Worm (Caenorhabditis elegans) whole organism, early embryonic: ENCODE results near the gene pals-16.
"Not testable (repeated sequence)": the region's sequence is repeated elsewhere in the genome, so short reads cannot be mapped to it uniquely, and the experiment has no call there.

Experiments used
- B0310.2 ChIP-seq: sonication (generic microtip); optimal IDR thresholded peaks from 2 replicates; lab custom pipeline; 2016; ENCODE audit warnings: mild to moderate bottlenecking, missing genetic modification characterization, missing compliant biosample characterization
- F13C5.2 ChIP-seq: sonication (generic microtip); optimal IDR thresholded peaks from 2 replicates; lab custom pipeline; 2017; ENCODE audit warnings: mild to moderate bottlenecking, missing genetic modification characterization, inconsistent platforms, missing compliant biosample characterization
- aly-1 ChIP-seq: sonication (generic microtip); optimal IDR thresholded peaks from 2 replicates; lab custom pipeline; 2016; ENCODE audit warnings: missing genetic modification characterization, missing compliant biosample characterization
- ama-1 ChIP-seq: fragments of 150-350 bp; optimal IDR thresholded peaks from 2 replicates; lab custom pipeline; 2014
- ceh-13 ChIP-seq: fragments of 200-800 bp; sonication (Bioruptor generic); optimal IDR thresholded peaks from 2 replicates; lab custom pipeline; 2018; ENCODE audit warnings: mild to moderate bottlenecking, missing genetic modification characterization, missing compliant biosample characterization
- ceh-36 ChIP-seq: sonication (generic microtip); optimal IDR thresholded peaks from 2 replicates; lab custom pipeline; 2016; ENCODE audit warnings: missing genetic modification characterization, inconsistent platforms, missing compliant biosample characterization
- ets-7 ChIP-seq: sonication (generic microtip); optimal IDR thresholded peaks from 2 replicates; lab custom pipeline; 2016; ENCODE audit warnings: missing genotype, missing genetic modification characterization, missing compliant biosample characterization
- flt-1 ChIP-seq: fragments of 200-800 bp; sonication (Bioruptor generic); IDR thresholded peaks from 2 replicates; pipeline ENCODE4 v1.3.6; 2022; ENCODE audit warnings: missing genetic modification characterization, missing compliant biosample characterization
- hmbx-1 ChIP-seq: sonication (generic microtip); optimal IDR thresholded peaks from 2 replicates; lab custom pipeline; 2016; ENCODE audit warnings: mild to moderate bottlenecking, missing genetic modification characterization, missing compliant biosample characterization
- hmg-4 ChIP-seq: fragments of 200-800 bp; sonication (Bioruptor generic); optimal IDR thresholded peaks from 2 replicates; lab custom pipeline; 2018; ENCODE audit warnings: mild to moderate bottlenecking, missing genetic modification characterization, missing compliant biosample characterization
- hnd-1 ChIP-seq: sonication (generic microtip); optimal IDR thresholded peaks from 2 replicates; lab custom pipeline; 2016; ENCODE audit warnings: missing genetic modification characterization, missing compliant biosample characterization
- pes-1 ChIP-seq: fragments of 200-800 bp; sonication (Bioruptor generic); IDR thresholded peaks from 2 replicates; pipeline ENCODE4 v1.3.6; 2022; ENCODE audit warnings: missing genetic modification reagents, missing genetic modification characterization, missing compliant biosample characterization
- scrt-1 ChIP-seq: fragments of 200-800 bp; sonication (Bioruptor generic); IDR thresholded peaks from 2 replicates; pipeline ENCODE4 v1.3.6; 2022; ENCODE audit warnings: missing genetic modification characterization, missing compliant biosample characterization
- sea-1 ChIP-seq: fragments of 200-800 bp; sonication (Bioruptor generic); conservative IDR thresholded peaks from 2 replicates; pipeline ENCODE4 v1.3.6; 2022; ENCODE audit warnings: missing genetic modification characterization, missing compliant biosample characterization
- tbx-11 ChIP-seq: fragments of 200-800 bp; sonication (Bioruptor generic); IDR thresholded peaks from 2 replicates; pipeline ENCODE4 v1.3.6; 2022; ENCODE audit warnings: missing genetic modification characterization, missing compliant biosample characterization
- tbx-37 ChIP-seq: fragments of 200-800 bp; sonication (Bioruptor generic); conservative IDR thresholded peaks from 2 replicates; pipeline ENCODE4 v1.3.6; 2022; ENCODE audit warnings: missing genetic modification reagents, missing genetic modification characterization, missing compliant biosample characterization
- tra-4 ChIP-seq: sonication (generic microtip); optimal IDR thresholded peaks from 2 replicates; lab custom pipeline; 2017; ENCODE audit warnings: missing genetic modification characterization, missing compliant biosample characterization

pals-16 gene

DNA sequence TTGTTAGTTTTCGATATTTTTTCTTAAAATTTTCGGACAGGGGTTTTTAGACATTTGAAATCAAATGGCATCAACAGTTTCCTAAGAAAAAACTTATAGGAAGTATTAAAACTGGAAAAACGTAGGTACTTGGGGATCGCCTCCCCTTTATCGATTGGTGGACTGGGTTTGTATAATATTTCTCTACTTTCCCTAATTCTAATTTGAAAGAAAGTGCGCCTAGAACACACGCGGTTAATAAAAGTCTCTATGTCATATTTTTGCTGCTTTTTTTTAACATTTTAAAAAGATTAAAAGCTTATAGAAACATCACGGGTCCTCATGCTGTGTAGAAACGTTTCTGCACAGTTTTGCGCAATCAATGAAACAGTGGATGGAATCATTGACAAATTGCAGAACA, at the start of gene pals-16:
Gene pals-16 (plus strand): TSS at position 301 of the 400 bp plus-strand sequence.
- no peak for TF ChIP-seq hmg-4 (GFP tag; lab: Kevin White, UChicago)
- no peak for TF ChIP-seq flt-1 (GFP tag; lab: Robert Waterston, UW)
- TF ChIP-seq ets-7 (tag; lab: Kevin White, UChicago), result no peak

DNA sequence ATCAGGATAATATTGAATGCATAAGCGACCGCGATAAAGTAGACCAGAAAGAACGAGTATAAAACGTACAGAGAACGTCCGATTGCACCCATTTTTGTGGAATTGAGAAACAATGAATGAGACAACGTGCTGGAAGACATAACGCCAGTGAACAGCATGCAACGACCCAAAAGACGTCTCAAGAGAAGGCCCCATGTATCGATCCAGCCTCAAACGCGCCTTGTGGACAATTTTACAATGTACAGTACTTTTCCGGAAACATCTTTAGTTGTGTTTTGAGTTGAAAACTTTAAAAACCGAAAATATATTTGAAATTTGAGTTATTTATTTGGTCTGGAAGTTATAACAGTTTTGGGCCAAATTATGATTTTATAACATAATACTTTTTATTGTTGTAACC, 49.0 kb upstream of the pals-16 start, which contains the start of gene Y82E9BL.3:
Gene Y82E9BL.3 (minus strand): TSS at position 101 of the 400 bp plus-strand sequence.
- TF ChIP-seq hmg-4 (GFP tag; lab: Kevin White, UChicago), result no peak
- no peak for TF ChIP-seq sea-1 (GFP tag; lab: Robert Waterston, UW)
- no peak for TF ChIP-seq tbx-37 (GFP tag; lab: Robert Waterston, UW)
- no peak for TF ChIP-seq ama-1 (lab: Kevin White, UChicago)
- no peak for TF ChIP-seq ceh-36 (tag; lab: Kevin White, UChicago)
- no peak for TF ChIP-seq tra-4
- no peak for TF ChIP-seq hnd-1 (tag; lab: Kevin White, UChicago)
- TF ChIP-seq ceh-13 (GFP tag; lab: Kevin White, UChicago), result no peak
- TF ChIP-seq pes-1 (GFP tag; lab: Robert Waterston, UW), result no peak
- no peak for TF ChIP-seq ets-7 (tag; lab: Kevin White, UChicago)
- TF ChIP-seq tbx-11, result no peak
- TF ChIP-seq B0310.2 (tag; lab: Kevin White, UChicago), result no peak
- no peak for TF ChIP-seq flt-1 (GFP tag; lab: Robert Waterston, UW)
- TF ChIP-seq F13C5.2 (tag; lab: Kevin White, UChicago), result no peak
- TF ChIP-seq aly-1 (tag; lab: Kevin White, UChicago), result no peak
- TF ChIP-seq hmbx-1 (tag; lab: Kevin White, UChicago), result no peak

DNA sequence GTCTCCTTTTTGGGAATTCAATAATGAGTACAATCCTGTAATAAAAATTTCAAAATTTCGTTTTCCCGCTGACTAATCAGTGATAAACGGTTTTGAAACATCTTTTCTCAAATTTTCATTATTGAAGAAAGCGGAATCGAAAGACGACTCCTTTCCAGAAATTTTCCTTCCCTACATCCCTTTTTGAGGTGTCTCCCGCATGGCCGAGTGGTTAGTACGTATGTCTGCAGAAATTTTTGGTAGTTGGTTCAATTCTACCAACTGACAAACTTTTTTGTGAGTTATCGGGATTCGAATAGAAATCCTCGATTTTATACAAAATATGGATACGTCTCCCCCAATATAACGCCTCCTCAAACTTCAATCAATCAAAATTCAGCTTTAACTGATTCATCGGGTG, 45.2 kb upstream of the pals-16 start:
- TF ChIP-seq ceh-36 (tag; lab: Kevin White, UChicago), result no peak
- TF ChIP-seq hmg-4 (GFP tag; lab: Kevin White, UChicago), result no peak
- TF ChIP-seq tra-4, result no peak
- no peak for TF ChIP-seq ama-1 (lab: Kevin White, UChicago)
- TF ChIP-seq tbx-37 (GFP tag; lab: Robert Waterston, UW), result no peak
- no peak for TF ChIP-seq hnd-1 (tag; lab: Kevin White, UChicago)
- no peak for TF ChIP-seq flt-1 (GFP tag; lab: Robert Waterston, UW)
- no peak for TF ChIP-seq aly-1 (tag; lab: Kevin White, UChicago)
- TF ChIP-seq hmbx-1 (tag; lab: Kevin White, UChicago), result no peak
- no peak for TF ChIP-seq B0310.2 (tag; lab: Kevin White, UChicago)
- no peak for TF ChIP-seq ceh-13 (GFP tag; lab: Kevin White, UChicago)
- TF ChIP-seq F13C5.2 (tag; lab: Kevin White, UChicago), result no peak
- TF ChIP-seq scrt-1 (GFP tag; lab: Robert Waterston, UW), result no peak
- TF ChIP-seq tbx-11, result no peak
- no peak for TF ChIP-seq ets-7 (tag; lab: Kevin White, UChicago)
- TF ChIP-seq pes-1 (GFP tag; lab: Robert Waterston, UW), result no peak
- TF ChIP-seq sea-1 (GFP tag; lab: Robert Waterston, UW), result no peak

DNA sequence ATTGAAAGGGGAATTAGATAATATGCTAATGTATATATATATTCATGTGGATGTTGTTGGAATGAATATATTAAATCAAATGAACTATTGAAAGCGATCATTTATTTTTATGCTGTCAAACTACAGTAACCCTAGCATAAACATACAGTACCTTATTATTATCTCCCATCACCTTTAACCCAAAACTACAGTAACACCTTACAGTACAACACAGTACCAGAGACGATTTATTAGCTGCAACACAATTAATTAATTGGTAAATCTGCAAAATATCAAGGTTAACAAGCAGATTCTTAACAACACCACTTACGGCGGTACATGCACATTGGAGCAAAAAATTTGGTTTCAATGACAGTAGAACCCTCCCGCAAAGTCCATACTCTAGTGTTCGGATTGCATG, 44.5 kb upstream of the pals-16 start, which contains the start of gene Y82E9BL.1:
Gene Y82E9BL.1 (minus strand): TSS at position 101 of the 400 bp plus-strand sequence.
- TF ChIP-seq tra-4, result no peak
- TF ChIP-seq flt-1 (GFP tag; lab: Robert Waterston, UW), result no peak
- no peak for TF ChIP-seq pes-1 (GFP tag; lab: Robert Waterston, UW)
- no peak for TF ChIP-seq tbx-11
- no peak for TF ChIP-seq ceh-36 (tag; lab: Kevin White, UChicago)
- no peak for TF ChIP-seq F13C5.2 (tag; lab: Kevin White, UChicago)
- no peak for TF ChIP-seq hmbx-1 (tag; lab: Kevin White, UChicago)
- no peak for TF ChIP-seq aly-1 (tag; lab: Kevin White, UChicago)
- no peak for TF ChIP-seq scrt-1 (GFP tag; lab: Robert Waterston, UW)

DNA sequence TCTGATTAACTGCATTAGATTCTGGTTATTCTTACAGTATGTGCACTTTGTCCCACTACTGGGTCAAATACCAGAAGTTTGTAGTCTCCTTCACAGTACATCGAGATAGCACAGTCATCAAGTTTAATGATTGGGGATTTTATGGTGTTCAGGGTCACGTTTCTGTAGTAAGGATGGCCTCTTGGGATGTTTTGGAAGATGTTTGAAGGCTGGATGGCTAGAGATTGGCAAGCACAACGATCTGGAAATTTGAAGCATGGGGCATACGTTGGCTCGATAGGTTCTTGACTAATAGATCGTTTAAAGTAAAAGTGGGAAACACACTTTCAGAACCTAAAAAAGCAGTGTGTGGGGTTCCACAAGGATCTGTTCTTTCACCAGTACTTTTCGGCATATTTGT, 41.8 kb upstream of the pals-16 start, which contains the start of gene Y82E9BR.8:
Gene Y82E9BR.8 (minus strand): TSS at position 101 of the 400 bp plus-strand sequence.
- TF ChIP-seq pes-1, scrt-1, tbx-37 (GFP tag; lab: Robert Waterston, UW): not testable (repeated sequence)

DNA sequence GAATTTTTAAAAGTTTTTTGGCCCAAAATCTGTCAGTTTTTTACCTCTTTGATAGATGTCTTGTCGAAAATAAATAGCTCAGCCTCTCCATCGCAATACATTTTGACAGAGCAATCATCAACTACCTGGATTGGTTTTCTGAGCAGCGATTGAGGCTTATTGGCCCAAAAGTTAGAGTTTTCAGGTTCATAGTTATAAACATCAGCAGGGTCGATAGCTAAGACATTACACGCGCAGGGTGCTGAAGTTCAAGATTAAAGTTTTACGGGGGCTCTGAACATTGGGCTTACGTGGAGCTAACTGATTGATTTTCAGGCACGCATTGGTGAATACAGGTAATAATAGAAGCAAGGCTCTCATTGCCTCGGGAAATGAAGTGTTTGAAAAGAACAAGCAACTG, 40.1 kb upstream of the pals-16 start, which contains the start of gene Y82E9BR.9:
Gene Y82E9BR.9 (minus strand): TSS at position 101 of the 400 bp plus-strand sequence.
- TF ChIP-seq scrt-1 (GFP tag; lab: Robert Waterston, UW) (no peak), pes-1 (GFP tag; lab: Robert Waterston, UW) (no peak), ceh-13 (GFP tag; lab: Kevin White, UChicago) (no peak), tbx-37 (GFP tag; lab: Robert Waterston, UW) (no peak), F13C5.2 (tag; lab: Kevin White, UChicago) (no peak), B0310.2 (tag; lab: Kevin White, UChicago) (no peak), tbx-11 (no peak), tra-4 (no peak)

DNA sequence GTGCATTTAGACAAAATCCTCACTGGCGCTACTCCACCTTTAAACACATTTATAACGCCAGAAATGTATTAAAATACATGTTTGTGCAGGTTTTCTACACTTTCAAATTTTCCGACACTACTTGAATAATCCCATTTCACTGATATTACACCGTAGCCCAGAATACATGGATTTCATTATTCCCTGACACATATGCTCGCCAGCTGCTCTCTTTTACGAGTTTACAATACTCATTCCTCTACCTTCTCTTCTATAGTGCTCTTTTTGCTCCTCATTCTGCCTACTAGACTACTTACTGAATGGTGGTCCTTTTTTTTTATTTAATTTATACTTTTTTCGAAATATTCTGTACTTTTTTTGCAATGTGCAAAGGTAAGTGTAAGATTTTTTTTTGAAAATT, 27.2 kb upstream of the pals-16 start:
- TF ChIP-seq ama-1 (lab: Kevin White, UChicago), result no peak
- no peak for TF ChIP-seq tbx-11
- no peak for TF ChIP-seq hmbx-1 (tag; lab: Kevin White, UChicago)
- no peak for TF ChIP-seq ceh-36 (tag; lab: Kevin White, UChicago)

DNA sequence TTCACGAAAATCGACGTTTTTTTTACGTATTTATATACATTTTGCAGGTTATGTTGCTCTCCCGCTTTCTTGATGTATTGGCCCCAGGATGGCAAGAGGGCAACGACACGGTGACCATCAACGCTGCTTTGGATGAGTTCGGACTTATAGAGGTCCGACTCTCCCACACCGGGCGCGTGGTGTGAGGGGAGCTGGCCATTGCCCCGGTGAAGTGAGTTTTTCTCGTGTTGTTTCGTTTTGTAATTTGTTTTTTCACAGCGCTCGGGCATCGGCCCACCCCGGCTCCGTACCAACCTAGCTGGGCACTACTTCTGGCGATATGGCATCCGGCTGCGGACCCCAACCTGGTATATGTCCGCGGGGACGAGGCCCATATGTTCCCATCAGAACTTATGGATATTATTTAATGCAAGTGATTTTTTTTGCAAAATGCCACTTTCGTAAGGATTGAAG, 25.4 kb upstream of the pals-16 start, which contains the start of gene Y82E9BR.20:
Gene Y82E9BR.20 (plus strand): TSS at position 51 of the 453 bp plus-strand sequence.
- TF ChIP-seq ama-1 (lab: Kevin White, UChicago) (no peak), scrt-1 (GFP tag; lab: Robert Waterston, UW) (no peak), tbx-11 (no peak), tra-4 (no peak), pes-1 (GFP tag; lab: Robert Waterston, UW) (no peak), F13C5.2 (tag; lab: Kevin White, UChicago) (no peak), aly-1 (tag; lab: Kevin White, UChicago) (no peak), ceh-36 (tag; lab: Kevin White, UChicago) (no peak), hnd-1 (tag; lab: Kevin White, UChicago) (no peak), B0310.2 (tag; lab: Kevin White, UChicago) (no peak), hmbx-1 (tag; lab: Kevin White, UChicago) (no peak), hmg-4 (GFP tag; lab: Kevin White, UChicago) (no peak), ets-7 (tag; lab: Kevin White, UChicago) (no peak), tbx-37 (GFP tag; lab: Robert Waterston, UW) (no peak), sea-1 (GFP tag; lab: Robert Waterston, UW) (no peak), ceh-13 (GFP tag; lab: Kevin White, UChicago) (no peak), flt-1 (GFP tag; lab: Robert Waterston, UW) (no peak)
